Worm (Caenorhabditis elegans) whole organism, late embryonic: ENCODE data around the gene mboa-2.

ENCODE experiments used
- ceh-6 ChIP-seq: fragments of 200-800 bp; sonication (Bioruptor generic); optimal IDR thresholded peaks from 2 replicates; lab custom pipeline; 2018; ENCODE audit warnings: mild to moderate bottlenecking, missing genetic modification characterization, missing compliant biosample characterization
- dmd-4 ChIP-seq: sonication (generic microtip); optimal IDR thresholded peaks from 2 replicates; lab custom pipeline; 2016; ENCODE audit warnings: borderline replicate concordance, missing genetic modification characterization, missing compliant biosample characterization
- pat-9 ChIP-seq: fragments of 200-800 bp; sonication (Bioruptor generic); optimal IDR thresholded peaks from 2 replicates; lab custom pipeline; 2018; ENCODE audit warnings: mild to moderate bottlenecking, missing genetic modification characterization, moderate library complexity, missing compliant biosample characterization
- pros-1 ChIP-seq: fragments of 150-350 bp; optimal IDR thresholded peaks from 2 replicates; lab custom pipeline; 2014; ENCODE audit warnings: missing biosample characterization, missing genetic modification reagents, missing genetic modification characterization
- tbx-2 ChIP-seq: sonication (generic microtip); optimal IDR thresholded peaks from 2 replicates; lab custom pipeline; 2016; ENCODE audit warnings: missing genetic modification characterization, missing compliant biosample characterization
- unc-3 ChIP-seq, 2 experiments: fragments of 200-800 bp in 1 of 2; sonication (Bioruptor generic) in 1 of 2; sonication (generic microtip) in 1 of 2; conservative IDR thresholded peaks in 1 of 2; optimal IDR thresholded peaks in 1 of 2; 2 replicates each; pipeline versions ENCODE4 v1.3.6 to Lab custom; 2016 to 2022; ENCODE audit warnings: missing compliant biosample characterization in 2 of 2, missing genetic modification characterization in 2 of 2, missing genetic modification reagents in 1 of 2

- TF ChIP-seq pat-9 (tag; lab: Kevin White, UChicago) (no peak), unc-3 (GFP tag; conservative IDR thresholded peaks at IDR 0.05; lab: Robert Waterston, UW) (no peak), unc-3 (tag; optimal IDR thresholded peaks at IDR 0.05; lab: Kevin White, UChicago) (no peak), ceh-6 (GFP tag; lab: Kevin White, UChicago) (no peak), pros-1 (tag; lab: Kevin White, UChicago) (no peak), tbx-2 (tag; lab: Kevin White, UChicago) (no peak), dmd-4 (tag; lab: Kevin White, UChicago) (no peak)
Measured at ce11 chrV:11170564-11171329, 48.5 kb upstream of the mboa-2 start.
